Fruit fly (Drosophila melanogaster) S2 (cell line): ENCODE results near the gene CG31752.

Experiments
- CG8478 ChIP-seq: fragments of >200 bp; optimal IDR thresholded peaks from 2 replicates; lab custom pipeline; 2018
- CTCF ChIP-seq, 2 experiments: fragments of >200 bp; optimal IDR thresholded peaks; 2 replicates each; lab custom pipeline; 2018

dm6 chr2L:18867815-18868214 is 26.7 kb upstream of the CG31752 start:
- TF ChIP-seq CTCF (optimal IDR thresholded peaks at IDR 0.05; lab: Kevin White, UChicago) (no peak), CG8478 (no peak)
